Fruit fly (Drosophila melanogaster) whole organism, embryonic: ENCODE results near the gene CG4611.

Source experiments
- Abd-B ChIP-seq: fragments of 200-800 bp; sonication (Bioruptor generic); optimal IDR thresholded peaks from 2 replicates; lab custom pipeline; 2018; ENCODE audit warnings: missing biosample characterization, mild to moderate bottlenecking, missing genetic modification characterization, moderate library complexity
- BEAF-32 ChIP-seq: fragments of 200-800 bp; sonication (Bioruptor generic); optimal IDR thresholded peaks from 3 replicates; lab custom pipeline; 2017; ENCODE audit warnings: missing biosample characterization, missing genetic modification characterization, mild to moderate bottlenecking, moderate library complexity, missing genetic modification reagents
- CG11247 ChIP-seq: fragments of 200-800 bp; sonication (Bioruptor generic); IDR thresholded peaks from 2 replicates; pipeline ENCODE4 v1.3.6; 2022; ENCODE audit warnings: missing biosample characterization, missing genetic modification characterization
- CG12236 ChIP-seq: fragments of 200-800 bp; sonication (Bioruptor generic); optimal IDR thresholded peaks from 2 replicates; lab custom pipeline; 2016; ENCODE audit warnings: missing biosample characterization, missing genetic modification characterization
- CG12659 ChIP-seq: fragments of 200-800 bp; sonication (Bioruptor generic); optimal IDR thresholded peaks from 3 replicates; lab custom pipeline; 2017; ENCODE audit warnings: mild to moderate bottlenecking, missing biosample characterization, missing genetic modification reagents, missing genetic modification characterization
- CG13287 ChIP-seq: fragments of 200-800 bp; sonication (Bioruptor generic); IDR thresholded peaks from 2 replicates; pipeline ENCODE4 v1.3.6; 2022; ENCODE audit warnings: missing biosample characterization, missing genetic modification characterization; ENCODE audit not compliant: partially characterized antibody
- CG13624 ChIP-seq: fragments of 200-800 bp; sonication (Bioruptor generic); optimal IDR thresholded peaks from 2 replicates; lab custom pipeline; 2016; ENCODE audit warnings: missing biosample characterization, missing genetic modification characterization
- CG14860 ChIP-seq: fragments of 200-800 bp; sonication (Bioruptor generic); IDR thresholded peaks from 3 replicates; pipeline ENCODE4 v1.3.6; 2022; ENCODE audit warnings: missing biosample characterization, missing genetic modification characterization; ENCODE audit not compliant: partially characterized antibody
- CG1603 ChIP-seq: fragments of 200-800 bp; sonication (Bioruptor generic); optimal IDR thresholded peaks from 2 replicates; lab custom pipeline; 2019; ENCODE audit warnings: missing biosample characterization, mild to moderate bottlenecking, missing genetic modification characterization, moderate library complexity
- CG16813 ChIP-seq: fragments of 200-800 bp; sonication (Bioruptor generic); IDR thresholded peaks from 3 replicates; pipeline ENCODE4 v1.3.6; 2022; ENCODE audit warnings: missing biosample characterization, missing genetic modification characterization; ENCODE audit not compliant: partially characterized antibody
- CG16815 ChIP-seq: fragments of 200-800 bp; sonication (Bioruptor generic); optimal IDR thresholded peaks from 3 replicates; lab custom pipeline; 2017; ENCODE audit warnings: missing biosample characterization, mild to moderate bottlenecking, missing genetic modification characterization
- CG2120 ChIP-seq: fragments of 200-800 bp; sonication (Bioruptor generic); optimal IDR thresholded peaks from 3 replicates; lab custom pipeline; 2016; ENCODE audit warnings: missing biosample characterization, missing genetic modification characterization
- CG30020 ChIP-seq: fragments of 200-800 bp; optimal IDR thresholded peaks from 2 replicates; lab custom pipeline; 2019; ENCODE audit warnings: missing biosample characterization, mild to moderate bottlenecking, missing genetic modification characterization, moderate library complexity
- CG3065 ChIP-seq: fragments of 200-800 bp; sonication (Bioruptor generic); optimal IDR thresholded peaks from 2 replicates; lab custom pipeline; 2016; ENCODE audit warnings: missing biosample characterization, missing genetic modification characterization
- CG34224 ChIP-seq: fragments of 200-800 bp; sonication (Bioruptor generic); IDR thresholded peaks from 3 replicates; pipeline ENCODE4 v1.3.6; 2022; ENCODE audit warnings: missing biosample characterization, missing genetic modification characterization; ENCODE audit not compliant: partially characterized antibody
- CG34422 ChIP-seq: fragments of 200-800 bp; sonication (Bioruptor generic); IDR thresholded peaks from 3 replicates; pipeline ENCODE4 v1.3.6; 2022; ENCODE audit warnings: missing biosample characterization, missing genetic modification characterization
- CG4617 ChIP-seq: fragments of 200-800 bp; sonication (Bioruptor generic); optimal IDR thresholded peaks from 3 replicates; lab custom pipeline; 2016; ENCODE audit warnings: missing biosample characterization, missing genetic modification characterization, borderline replicate concordance
- CG6765 ChIP-seq: fragments of 200-800 bp; sonication (Bioruptor generic); optimal IDR thresholded peaks from 3 replicates; lab custom pipeline; 2017; ENCODE audit warnings: missing biosample characterization, mild to moderate bottlenecking, missing genetic modification characterization
- CG6791 ChIP-seq: fragments of 200-800 bp; sonication (Bioruptor generic); IDR thresholded peaks from 3 replicates; pipeline ENCODE4 v1.3.6; 2022; ENCODE audit warnings: missing biosample characterization, missing genetic modification characterization; ENCODE audit not compliant: partially characterized antibody
- D ChIP-seq, 2 experiments: fragments of 200-800 bp in 1 of 2; fragments of >200 bp in 1 of 2; sonication (Bioruptor generic) in 1 of 2; optimal IDR thresholded peaks; 2 replicates in 1 of 2; 3 replicates in 1 of 2; lab custom pipeline; 2017; ENCODE audit warnings: mild to moderate bottlenecking in 1 of 2, missing biosample characterization in 1 of 2, missing genetic modification characterization in 1 of 2, missing genetic modification reagents in 1 of 2
- Dp ChIP-seq: fragments of 200-800 bp; sonication (Bioruptor generic); optimal IDR thresholded peaks from 2 replicates; lab custom pipeline; 2018; ENCODE audit warnings: missing biosample characterization, mild to moderate bottlenecking, missing genetic modification characterization, moderate library complexity
- Dref ChIP-seq: fragments of 200-800 bp; sonication (Bioruptor generic); IDR thresholded peaks from 2 replicates; pipeline ENCODE4 v1.3.6; 2022; ENCODE audit warnings: missing biosample characterization, missing genetic modification characterization
- E2f2 ChIP-seq: fragments of 200-800 bp; sonication (Bioruptor generic); IDR thresholded peaks from 2 replicates; pipeline ENCODE4 v1.3.6; 2022; ENCODE audit warnings: missing biosample characterization, missing genetic modification characterization
- Ets97D ChIP-seq: fragments of 200-800 bp; sonication (Bioruptor generic); optimal IDR thresholded peaks from 3 replicates; lab custom pipeline; 2016; ENCODE audit warnings: missing biosample characterization, missing genetic modification characterization
- HmgZ ChIP-seq: fragments of 200-800 bp; sonication (Bioruptor generic); optimal IDR thresholded peaks from 2 replicates; lab custom pipeline; 2018; ENCODE audit warnings: missing biosample characterization, mild to moderate bottlenecking, missing genetic modification characterization
- MBD-R2 ChIP-seq: fragments of 200-800 bp; sonication (Bioruptor generic); IDR thresholded peaks from 2 replicates; pipeline ENCODE4 v1.3.6; 2022; ENCODE audit warnings: missing biosample characterization, missing genetic modification characterization
- NC2β ChIP-seq: fragments of 200-800 bp; sonication (Bioruptor generic); optimal IDR thresholded peaks from 2 replicates; lab custom pipeline; 2016; ENCODE audit warnings: missing biosample characterization, missing genetic modification characterization
- Opbp ChIP-seq: fragments of 200-800 bp; sonication (Bioruptor generic); IDR thresholded peaks from 3 replicates; pipeline ENCODE4 v1.3.6; 2022; ENCODE audit warnings: missing biosample characterization, missing genetic modification characterization; ENCODE audit not compliant: partially characterized antibody
- Pdp1 ChIP-seq, 2 experiments: fragments of 200-800 bp; sonication (Bioruptor generic); optimal IDR thresholded peaks; 3 replicates each; lab custom pipeline; 2016; ENCODE audit warnings: missing biosample characterization in 2 of 2, missing genetic modification characterization in 2 of 2, mild to moderate bottlenecking in 1 of 2, moderate library complexity in 1 of 2
- Rfx ChIP-seq: fragments of 200-800 bp; sonication (Bioruptor generic); IDR thresholded peaks from 2 replicates; pipeline ENCODE4 v1.3.6; 2022; ENCODE audit warnings: missing biosample characterization, missing genetic modification characterization
- ab ChIP-seq: fragments of 200-800 bp; sonication (Bioruptor generic); optimal IDR thresholded peaks from 2 replicates; lab custom pipeline; 2016; ENCODE audit warnings: missing biosample characterization, missing genetic modification characterization
- caup ChIP-seq: fragments of 200-800 bp; sonication (Bioruptor generic); optimal IDR thresholded peaks from 3 replicates; lab custom pipeline; 2017; ENCODE audit warnings: missing biosample characterization, mild to moderate bottlenecking, missing genetic modification characterization, moderate library complexity; ENCODE audit not compliant: severe bottlenecking
- chinmo ChIP-seq: fragments of 200-800 bp; sonication (Bioruptor generic); IDR thresholded peaks from 4 replicates; pipeline ENCODE4 v1.3.6; 2022; ENCODE audit warnings: missing biosample characterization, missing genetic modification characterization; ENCODE audit not compliant: partially characterized antibody
- fd102C ChIP-seq: fragments of 200-800 bp; sonication (Bioruptor generic); optimal IDR thresholded peaks from 2 replicates; lab custom pipeline; 2018; ENCODE audit warnings: missing biosample characterization, mild to moderate bottlenecking, missing genetic modification characterization, moderate library complexity
- gfzf ChIP-seq: fragments of 200-800 bp; sonication (Bioruptor generic); optimal IDR thresholded peaks from 2 replicates; lab custom pipeline; 2016; ENCODE audit warnings: missing biosample characterization, mild to moderate bottlenecking, missing genetic modification characterization, moderate library complexity
- knrl ChIP-seq: fragments of 200-800 bp; sonication (Bioruptor generic); IDR thresholded peaks from 3 replicates; pipeline ENCODE4 v1.3.6; 2022; ENCODE audit warnings: missing biosample characterization, missing genetic modification characterization; ENCODE audit not compliant: partially characterized antibody
- nom ChIP-seq: fragments of 200-800 bp; sonication (Bioruptor generic); optimal IDR thresholded peaks from 2 replicates; lab custom pipeline; 2017; ENCODE audit warnings: missing biosample characterization, missing genetic modification characterization, mild to moderate bottlenecking, moderate library complexity, missing genetic modification reagents
- oc ChIP-seq: fragments of 200-800 bp; sonication (Bioruptor generic); optimal IDR thresholded peaks from 2 replicates; lab custom pipeline; 2018; ENCODE audit warnings: missing biosample characterization, mild to moderate bottlenecking, missing genetic modification characterization, moderate library complexity
- org-1 ChIP-seq: fragments of 200-800 bp; sonication (Bioruptor generic); optimal IDR thresholded peaks from 2 replicates; lab custom pipeline; 2017; ENCODE audit warnings: missing biosample characterization, missing genetic modification characterization
- phol ChIP-seq: fragments of 200-800 bp; sonication (Bioruptor generic); optimal IDR thresholded peaks from 3 replicates; lab custom pipeline; 2018; ENCODE audit warnings: missing biosample characterization, mild to moderate bottlenecking, missing genetic modification characterization, moderate library complexity
- pzg ChIP-seq: fragments of 200-800 bp; sonication (Bioruptor generic); optimal IDR thresholded peaks from 3 replicates; lab custom pipeline; 2018; ENCODE audit warnings: missing biosample characterization, mild to moderate bottlenecking, missing genetic modification characterization, moderate library complexity
- sd ChIP-seq: fragments of 200-800 bp; sonication (Bioruptor generic); optimal IDR thresholded peaks from 3 replicates; lab custom pipeline; 2018; ENCODE audit warnings: missing biosample characterization, mild to moderate bottlenecking, missing genetic modification characterization, moderate library complexity
- sima ChIP-seq: fragments of 200-800 bp; sonication (Bioruptor generic); optimal IDR thresholded peaks from 2 replicates; lab custom pipeline; 2016; ENCODE audit warnings: missing biosample characterization, missing genetic modification characterization
- sna ChIP-seq: fragments of 200-800 bp; sonication (Bioruptor generic); IDR thresholded peaks from 2 replicates; pipeline ENCODE4 v1.3.6; 2022; ENCODE audit warnings: missing biosample characterization, missing genetic modification characterization; ENCODE audit not compliant: partially characterized antibody
- ssp ChIP-seq: fragments of 200-800 bp; sonication (Bioruptor generic); IDR thresholded peaks from 2 replicates; pipeline ENCODE4 v1.3.6; 2022; ENCODE audit warnings: missing biosample characterization, missing genetic modification characterization
- stwl ChIP-seq: fragments of 200-800 bp; sonication (Bioruptor generic); optimal IDR thresholded peaks from 3 replicates; lab custom pipeline; 2018; ENCODE audit warnings: missing biosample characterization, mild to moderate bottlenecking, missing genetic modification characterization, moderate library complexity
- trem ChIP-seq: fragments of 200-800 bp; optimal IDR thresholded peaks from 3 replicates; lab custom pipeline; 2019; ENCODE audit warnings: missing biosample characterization, mild to moderate bottlenecking, missing genetic modification characterization, moderate library complexity
- yki ChIP-seq: fragments of >200 bp; optimal IDR thresholded peaks from 3 replicates; lab custom pipeline; 2018

CG4611 gene

DNA sequence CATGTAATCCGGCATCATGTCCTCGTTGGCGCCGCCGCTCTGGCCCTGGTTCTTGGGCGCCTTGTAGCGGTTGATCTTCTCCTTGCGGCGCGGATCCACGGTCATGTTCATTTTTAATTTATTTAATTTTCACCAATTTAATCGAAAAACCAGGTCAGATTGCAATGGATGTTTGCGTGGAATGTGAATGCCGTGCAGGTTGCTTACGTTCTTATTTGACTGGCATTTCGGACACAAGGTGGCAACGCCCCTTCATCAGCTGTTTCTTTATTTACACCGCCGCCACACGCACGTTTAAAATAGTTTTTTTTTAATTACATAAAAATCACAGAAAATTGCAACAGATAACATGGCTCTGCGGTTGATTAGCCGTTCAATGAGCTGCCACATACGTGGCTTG, at the start of gene CG4611, which contains the start of gene CG10674:
CG4611 (plus strand) TSS at position 254 of the 400 bp plus-strand sequence.
CG10674 (minus strand) TSS at position 170 of the 400 bp plus-strand sequence.
- TF ChIP-seq MBD-R2 (GFP tag; lab: Robert Waterston, UW) (peak; percentile 97), Ets97D (GFP tag; lab: Kevin White, UChicago) (peak; percentile 26), fd102C (GFP tag; lab: Kevin White, UChicago) (no peak), Dref (GFP tag; lab: Robert Waterston, UW) (0 out of 2 replicates have a peak, but pooled peaks have one; percentile 29), BEAF-32 (GFP tag; lab: Kevin White, UChicago) (peak; percentile 27), Rfx (GFP tag; lab: Robert Waterston, UW) (peak; percentile 24; the same call in 1 of the 2 replicates), CG14860 (GFP tag; lab: Robert Waterston, UW) (no peak), HmgZ (peak; percentile 43), sima (GFP tag; lab: Kevin White, UChicago) (no peak), stwl (tag; lab: Kevin White, UChicago) (peak; percentile 39), CG2120 (peak; percentile 28), CG1603 (tag; lab: Kevin White, UChicago) (peak; percentile 39), trem (tag; lab: Kevin White, UChicago) (peak; percentile 20), CG30020 (tag; lab: Kevin White, UChicago) (no peak), CG16813 (GFP tag; lab: Robert Waterston, UW) (0 out of 3 replicates have a peak, but pooled peaks have one; percentile 23), Abd-B (GFP tag; lab: Kevin White, UChicago) (no peak), org-1 (GFP tag; lab: Kevin White, UChicago) (no peak), CG13624 (GFP tag; lab: Kevin White, UChicago) (peak; percentile 6), gfzf (GFP tag; lab: Kevin White, UChicago) (no peak), nom (GFP tag; lab: Kevin White, UChicago) (no peak), phol (tag; lab: Kevin White, UChicago) (peak; percentile 27), CG12236 (GFP tag; lab: Kevin White, UChicago) (no peak), ssp (GFP tag; lab: Robert Waterston, UW) (no peak), chinmo (GFP tag; lab: Robert Waterston, UW) (0 out of 4 replicates have a peak, but pooled peaks have one; percentile 9), sd (tag; lab: Kevin White, UChicago) (peak; percentile 68), D (optimal IDR thresholded peaks at IDR 0.05; lab: Kevin White, UChicago) (no peak), D (GFP tag; optimal IDR thresholded peaks at IDR 0.05; lab: Kevin White, UChicago) (no peak), sna (no peak), CG6791 (GFP tag; lab: Robert Waterston, UW) (0 out of 3 replicates have a peak, but pooled peaks have one; percentile 18), oc (tag; lab: Kevin White, UChicago) (no peak), pzg (GFP tag; lab: Kevin White, UChicago) (peak; percentile 60), CG13287 (peak; percentile 39), yki (no peak), CG34224 (GFP tag; lab: Robert Waterston, UW) (0 out of 3 replicates have a peak, but pooled peaks have one; percentile 14), caup (no peak), CG34422 (GFP tag; lab: Robert Waterston, UW) (peak; percentile 33; the same call in 1 of the 3 replicates), CG11247 (GFP tag; lab: Robert Waterston, UW) (no peak), Opbp (GFP tag; lab: Robert Waterston, UW) (no peak), E2f2 (GFP tag; lab: Robert Waterston, UW) (peak; percentile 65), NC2β (GFP tag; lab: Kevin White, UChicago) (no peak), CG3065 (no peak), CG12659 (GFP tag; lab: Kevin White, UChicago) (peak; percentile 55), Pdp1 (GFP tag; optimal IDR thresholded peaks at IDR 0.05; lab: Kevin White, UChicago) (peak in 1 of 2 experiments; percentile 56), CG16815 (GFP tag; lab: Kevin White, UChicago) (no peak), ab (GFP tag; lab: Kevin White, UChicago) (no peak), Dp (GFP tag; lab: Kevin White, UChicago) (peak; percentile 56), knrl (GFP tag; lab: Robert Waterston, UW) (peak; percentile 30; the same call in 1 of the 3 replicates), CG4617 (peak; percentile 75), CG6765 (GFP tag; lab: Kevin White, UChicago) (no peak)
